Fruit fly (Drosophila melanogaster) whole organism, larva: ENCODE measurements around the gene CG32036.

ENCODE experiments used
- noc ChIP-seq: fragments of 200-800 bp; sonication (Bioruptor generic); optimal IDR thresholded peaks from 3 replicates; lab custom pipeline; 2019; ENCODE audit warnings: missing biosample characterization, mild to moderate bottlenecking, missing genetic modification characterization, moderate library complexity

Gene CG32036

dm6 chr3L:9467267-9467666, 21.8 kb downstream of the CG32036 start:
- TF ChIP-seq noc (tag; lab: Kevin White, UChicago) = no peak

dm6 chr3L:9466595-9466994, 22.4 kb downstream of the CG32036 start:
- peak; percentile 1 for TF ChIP-seq noc (tag; lab: Kevin White, UChicago)

- TF ChIP-seq noc (tag; lab: Kevin White, UChicago) = no peak
These were observed 23.3 kb downstream of the CG32036 start for dm6 chr3L:9465652-9466244.

- no peak for TF ChIP-seq noc (tag; lab: Kevin White, UChicago)
These were observed 26.2 kb downstream of the CG32036 start for dm6 chr3L:9462794-9463193.

- TF ChIP-seq noc (tag; lab: Kevin White, UChicago) = peak; percentile 85
These were observed 26.7 kb downstream of the CG32036 start for dm6 chr3L:9462247-9462769.

dm6 chr3L:9461670-9462246, 27.3 kb downstream of the CG32036 start:
- TF ChIP-seq noc (tag; lab: Kevin White, UChicago) = no peak

dm6 chr3L:9460775-9461491, 28.1 kb downstream of the CG32036 start, which contains the start of the genes CG3434 and CG44838:
TSS of gene CG3434 (minus strand) at chr3L:9460799.
TSS of gene CG44838 (plus strand) at chr3L:9461050.
- peak; percentile 67 for TF ChIP-seq noc (tag; lab: Kevin White, UChicago)

dm6 chr3L:9457619-9458092, 31.4 kb downstream of the CG32036 start, which contains the start of gene CG3437:
TSS of gene CG3437 (minus strand) at chr3L:9457669.
- TF ChIP-seq noc (tag; lab: Kevin White, UChicago) = peak; percentile 99

dm6 chr3L:9456389-9456788, 32.6 kb downstream of the CG32036 start:
- TF ChIP-seq noc (tag; lab: Kevin White, UChicago) = no peak

- TF ChIP-seq noc (tag; lab: Kevin White, UChicago) = no peak
These were observed 33.1 kb downstream of the CG32036 start, which contains the start of the genes phol and CG3552 for dm6 chr3L:9455819-9456388. TSS of gene phol (minus strand) at chr3L:9456281. TSS of gene CG3552 (plus strand) at chr3L:9456318.

- TF ChIP-seq noc (tag; lab: Kevin White, UChicago) = no peak
These were observed 36.6 kb downstream of the CG32036 start for dm6 chr3L:9452422-9452821.

- peak; percentile 56 for TF ChIP-seq noc (tag; lab: Kevin White, UChicago)
These were observed 37.4 kb downstream of the CG32036 start, which contains the start of the genes CG3448 and ghi for dm6 chr3L:9451522-9452118. TSS of gene CG3448 (minus strand) at chr3L:9451572. TSS of gene ghi (plus strand) at chr3L:9451876.

dm6 chr3L:9447239-9447777, 41.7 kb downstream of the CG32036 start:
- TF ChIP-seq noc (tag; lab: Kevin White, UChicago) = peak; percentile 64

- TF ChIP-seq noc (tag; lab: Kevin White, UChicago) = peak; percentile 11
These were observed 42.2 kb downstream of the CG32036 start, which contains the start of gene CG3529 for dm6 chr3L:9446731-9447238. TSS of gene CG3529 (plus strand) at chr3L:9446864.
